Worm (Caenorhabditis elegans) whole organism, young adult: ENCODE data around the gene clec-227.

Experiments
- B0019.2 ChIP-seq: fragments of 200-800 bp; sonication (Bioruptor generic); conservative IDR thresholded peaks from 2 replicates; pipeline ENCODE4 v1.3.6; 2022; ENCODE audit warnings: missing genetic modification reagents, missing genetic modification characterization, missing compliant biosample characterization
- F33H1.4 ChIP-seq: fragments of 200-800 bp; sonication (Bioruptor generic); IDR thresholded peaks from 2 replicates; pipeline ENCODE4 v1.3.6; 2022; ENCODE audit warnings: missing genetic modification reagents, missing genetic modification characterization, missing compliant biosample characterization
- F55B11.4 ChIP-seq: sonication (generic microtip); optimal IDR thresholded peaks from 2 replicates; lab custom pipeline; 2016; ENCODE audit warnings: missing compliant biosample characterization, missing genetic modification characterization, borderline replicate concordance; ENCODE audit not compliant: insufficient read depth
- Y56A3A.18 ChIP-seq: fragments of 200-800 bp; sonication (Bioruptor generic); IDR thresholded peaks from 2 replicates; pipeline ENCODE4 v1.3.6; 2022; ENCODE audit warnings: missing genetic modification reagents, missing genetic modification characterization, missing compliant biosample characterization
- Y95B8A.8 ChIP-seq: fragments of 200-800 bp; sonication (Bioruptor generic); IDR thresholded peaks from 2 replicates; pipeline ENCODE4 v1.3.6; 2022; ENCODE audit warnings: missing genetic modification reagents, missing genetic modification characterization, missing compliant biosample characterization
- aptf-2 ChIP-seq: fragments of 200-800 bp; sonication (Bioruptor generic); conservative IDR thresholded peaks from 2 replicates; pipeline ENCODE4 v1.3.6; 2022; ENCODE audit warnings: missing genetic modification reagents, missing genetic modification characterization, missing compliant biosample characterization
- attf-3 ChIP-seq: fragments of 200-800 bp; sonication (Bioruptor generic); conservative IDR thresholded peaks from 2 replicates; pipeline ENCODE4 v1.3.6; 2022; ENCODE audit warnings: missing genetic modification reagents, missing genetic modification characterization, missing compliant biosample characterization
- cebp-1 ChIP-seq, 2 experiments: fragments of 200-800 bp in 1 of 2; sonication (Bioruptor generic) in 1 of 2; sonication (generic microtip) in 1 of 2; IDR thresholded peaks in 1 of 2; optimal IDR thresholded peaks in 1 of 2; 2 replicates each; pipeline versions ENCODE4 v1.3.6 to Lab custom; 2017 to 2022; ENCODE audit warnings: missing compliant biosample characterization in 2 of 2, missing genetic modification characterization in 2 of 2, mild to moderate bottlenecking in 1 of 2, missing genetic modification reagents in 1 of 2, moderate library complexity in 1 of 2
- ceh-27 ChIP-seq: fragments of 200-800 bp; sonication (Bioruptor generic); optimal IDR thresholded peaks from 2 replicates; lab custom pipeline; 2018; ENCODE audit warnings: mild to moderate bottlenecking, missing genetic modification characterization, moderate library complexity, missing compliant biosample characterization
- ceh-91 ChIP-seq: fragments of 200-800 bp; sonication (Bioruptor generic); IDR thresholded peaks from 2 replicates; pipeline ENCODE4 v1.3.6; 2022; ENCODE audit warnings: missing genetic modification reagents, missing genetic modification characterization, missing compliant biosample characterization
- efl-1 ChIP-seq: fragments of 150-350 bp; optimal IDR thresholded peaks from 2 replicates; lab custom pipeline; 2014; ENCODE audit warnings: missing biosample characterization, missing genetic modification reagents, missing genetic modification characterization
- egl-18 ChIP-seq: fragments of 200-800 bp; sonication (Bioruptor generic); IDR thresholded peaks from 2 replicates; pipeline ENCODE4 v1.3.6; 2022; ENCODE audit warnings: missing genetic modification reagents, missing genetic modification characterization, missing compliant biosample characterization
- egrh-3 ChIP-seq: fragments of 200-800 bp; sonication (Bioruptor generic); IDR thresholded peaks from 2 replicates; pipeline ENCODE4 v1.3.6; 2022; ENCODE audit warnings: missing genetic modification reagents, missing genetic modification characterization, missing compliant biosample characterization
- him-1 ChIP-seq: sonication (generic microtip); optimal IDR thresholded peaks from 2 replicates; lab custom pipeline; 2016; ENCODE audit warnings: missing genotype, missing genetic modification reagents, missing genetic modification characterization, missing compliant biosample characterization
- hmg-20 ChIP-seq: fragments of 200-800 bp; sonication (Bioruptor generic); IDR thresholded peaks from 2 replicates; pipeline ENCODE4 v1.3.6; 2022; ENCODE audit warnings: missing genetic modification reagents, missing genetic modification characterization, missing compliant biosample characterization
- lsl-1 ChIP-seq: fragments of 200-800 bp; sonication (Bioruptor generic); optimal IDR thresholded peaks from 2 replicates; lab custom pipeline; 2018; ENCODE audit warnings: mild to moderate bottlenecking, missing genetic modification characterization, moderate library complexity, missing compliant biosample characterization
- madf-6 ChIP-seq: fragments of 200-800 bp; sonication (Bioruptor generic); IDR thresholded peaks from 2 replicates; pipeline ENCODE4 v1.3.6; 2022; ENCODE audit warnings: missing genetic modification reagents, missing genetic modification characterization, missing compliant biosample characterization
- mcd-1 ChIP-seq: fragments of 200-800 bp; sonication (Bioruptor generic); IDR thresholded peaks from 2 replicates; pipeline ENCODE4 v1.3.6; 2022; ENCODE audit warnings: missing genetic modification reagents, missing genetic modification characterization, missing compliant biosample characterization
- mes-4 ChIP-seq: sonication (generic microtip); optimal IDR thresholded peaks from 2 replicates; lab custom pipeline; 2016; ENCODE audit warnings: missing genotype, missing genetic modification characterization, missing compliant biosample characterization
- nfyb-1 ChIP-seq: fragments of 200-800 bp; sonication (Bioruptor generic); IDR thresholded peaks from 2 replicates; pipeline ENCODE4 v1.3.6; 2022; ENCODE audit warnings: missing genetic modification reagents, missing genetic modification characterization, missing compliant biosample characterization
- nhr-179 ChIP-seq: sonication (generic microtip); optimal IDR thresholded peaks from 2 replicates; lab custom pipeline; 2016; ENCODE audit warnings: mild to moderate bottlenecking, missing genetic modification characterization, missing compliant biosample characterization
- nhr-80 ChIP-seq: sonication (generic microtip); optimal IDR thresholded peaks from 2 replicates; lab custom pipeline; 2016; ENCODE audit warnings: missing genetic modification characterization, missing compliant biosample characterization
- pbrm-1 ChIP-seq: fragments of 200-800 bp; sonication (Bioruptor generic); IDR thresholded peaks from 2 replicates; pipeline ENCODE4 v1.3.6; 2022; ENCODE audit warnings: missing genetic modification reagents, missing genetic modification characterization, missing compliant biosample characterization
- rec-8 ChIP-seq, 2 experiments: sonication (generic microtip); optimal IDR thresholded peaks; 2 replicates each; lab custom pipeline; 2016; ENCODE audit warnings: mild to moderate bottlenecking in 2 of 2, missing genetic modification characterization in 2 of 2, missing genetic modification reagents in 2 of 2, missing genotype in 2 of 2, missing biosample characterization in 1 of 2, missing compliant biosample characterization in 1 of 2, moderate library complexity in 1 of 2
- snpc-4 ChIP-seq, 5 experiments: fragments of 150-350 bp in 1 of 5; sonication (generic microtip) in 4 of 5; optimal IDR thresholded peaks; 2 replicates each; lab custom pipeline; 2014 to 2018; ENCODE audit warnings: missing genetic modification characterization in 5 of 5, missing biosample characterization in 3 of 5, antibody characterized with exemption in 2 of 5, mild to moderate bottlenecking in 2 of 5, missing compliant biosample characterization in 2 of 5, missing genotype in 2 of 5, moderate library complexity in 2 of 5, missing genetic modification reagents in 1 of 5
- tbp1 ChIP-seq: fragments of 200-800 bp; sonication (Bioruptor generic); optimal IDR thresholded peaks from 2 replicates; lab custom pipeline; 2018; ENCODE audit warnings: mild to moderate bottlenecking, missing genetic modification characterization, missing compliant biosample characterization
- unc-130 ChIP-seq: sonication (generic microtip); optimal IDR thresholded peaks from 2 replicates; lab custom pipeline; 2016; ENCODE audit warnings: missing genetic modification reagents, missing genetic modification characterization, missing compliant biosample characterization
- zfh-2 ChIP-seq: fragments of 200-800 bp; sonication (Bioruptor generic); conservative IDR thresholded peaks from 2 replicates; pipeline ENCODE4 v1.3.6; 2022; ENCODE audit warnings: missing genetic modification reagents, missing genetic modification characterization, missing compliant biosample characterization
- ztf-18 ChIP-seq: sonication (generic microtip); optimal IDR thresholded peaks from 2 replicates; lab custom pipeline; 2016; ENCODE audit warnings: missing genotype, mild to moderate bottlenecking, missing genetic modification characterization, missing compliant biosample characterization
- ztf-26 ChIP-seq: sonication (generic microtip); optimal IDR thresholded peaks from 2 replicates; lab custom pipeline; 2017; ENCODE audit warnings: missing genetic modification characterization, missing compliant biosample characterization
- ztf-3 ChIP-seq: fragments of 200-800 bp; sonication (Bioruptor generic); optimal IDR thresholded peaks from 2 replicates; lab custom pipeline; 2018; ENCODE audit warnings: mild to moderate bottlenecking, missing genetic modification characterization, missing compliant biosample characterization
- ztf-6 ChIP-seq: fragments of 200-800 bp; sonication (Bioruptor generic); IDR thresholded peaks from 2 replicates; pipeline ENCODE4 v1.3.6; 2022; ENCODE audit warnings: missing genetic modification reagents, missing genetic modification characterization, missing compliant biosample characterization

The clec-227 gene

ce11 chrV:14440841-14441240 lies 31.5 kb upstream of the clec-227 start, which contains the start of gene F23B12.4:
Gene F23B12.4 (plus strand): TSS chrV:14441141.
- TF ChIP-seq Y95B8A.8 = no peak

- no peak for TF ChIP-seq hmg-20
- TF ChIP-seq zfh-2 = peak; percentile 56; the same call in 1 of the 2 replicates
These were observed 25.9 kb upstream of the clec-227 start for ce11 chrV:14446453-14446852.

ce11 chrV:14447240-14447763 lies 25.0 kb upstream of the clec-227 start, which contains the start of the genes dlat-1 and fntb-1:
Gene dlat-1 (minus strand): TSS chrV:14447290.
Gene fntb-1 (plus strand): TSS chrV:14447651.
- TF ChIP-seq him-1 (tag; lab: Kevin White, UChicago) (no peak), egrh-3 (GFP tag; lab: Robert Waterston, UW) (no peak), ztf-18 (tag; lab: Kevin White, UChicago) (no peak), ztf-3 (no peak), pbrm-1 (GFP tag; lab: Robert Waterston, UW) (no peak), nhr-80 (tag; lab: Kevin White, UChicago) (peak; percentile 78), F33H1.4 (GFP tag; lab: Robert Waterston, UW) (no peak), snpc-4 (GFP tag; optimal IDR thresholded peaks at IDR 0.05; lab: Kevin White, UChicago) (no peak), snpc-4 (tag; optimal IDR thresholded peaks at IDR 0.05; lab: Kevin White, UChicago) (peak in 1 of 4 experiments; percentile 6), F55B11.4 (no peak), egl-18 (GFP tag; lab: Robert Waterston, UW) (no peak), tbp1 (GFP tag; lab: Kevin White, UChicago) (no peak), cebp-1 (GFP tag; IDR thresholded peaks at IDR 0.05; lab: Robert Waterston, UW) (no peak), cebp-1 (tag; optimal IDR thresholded peaks at IDR 0.05; lab: Kevin White, UChicago) (no peak), attf-3 (peak; percentile 89), lsl-1 (GFP tag; lab: Kevin White, UChicago) (no peak)

ce11 chrV:14448669-14449068 lies 23.7 kb upstream of the clec-227 start:
- TF ChIP-seq ztf-18 (tag; lab: Kevin White, UChicago) (no peak), ztf-26 (tag; lab: Kevin White, UChicago) (peak; percentile 25), B0019.2 (GFP tag; lab: Robert Waterston, UW) (no peak)
- TF ChIP-seq, all 124 proteins: peak for 1

ce11 chrV:14449397-14449796 lies 22.9 kb upstream of the clec-227 start, which contains the start of gene F23B12.7:
Gene F23B12.7 (plus strand): TSS chrV:14449697.
- TF ChIP-seq ceh-27 (GFP tag; lab: Kevin White, UChicago) (no peak), Y95B8A.8 (no peak), ztf-6 (GFP tag; lab: Robert Waterston, UW) (no peak), nfyb-1 (GFP tag; lab: Robert Waterston, UW) (no peak), mes-4 (tag; lab: Kevin White, UChicago) (no peak)
- TF ChIP-seq, all 124 proteins: peak for 0

- TF ChIP-seq efl-1 (GFP tag; lab: Kevin White, UChicago) (peak; percentile 21), rec-8 (tag; optimal IDR thresholded peaks at IDR 0.05; lab: Kevin White, UChicago) (no peak), nhr-179 (tag; lab: Kevin White, UChicago) (no peak), unc-130 (GFP tag; lab: Kevin White, UChicago) (no peak), madf-6 (GFP tag; lab: Robert Waterston, UW) (0 out of 2 replicates have a peak, but pooled peaks have one; percentile 32), mcd-1 (GFP tag; lab: Robert Waterston, UW) (peak; percentile 6; the same call in 1 of the 2 replicates), snpc-4 (GFP tag; optimal IDR thresholded peaks at IDR 0.05; lab: Kevin White, UChicago) (no peak), snpc-4 (tag; optimal IDR thresholded peaks at IDR 0.05; lab: Kevin White, UChicago) (no peak), aptf-2 (0 out of 2 replicates have a peak, but pooled peaks have one; percentile 36), ceh-91 (GFP tag; lab: Robert Waterston, UW) (no peak), Y56A3A.18 (GFP tag; lab: Robert Waterston, UW) (no peak)
These were observed 15.7 kb upstream of the clec-227 start, which contains the start of gene bmk-1 for ce11 chrV:14456626-14457025. Gene bmk-1 (minus strand): TSS chrV:14456984.
